Fruit fly (Drosophila melanogaster) whole organism, embryonic: ENCODE measurements around the gene mRpL17.

Experiments
- Atf3 ChIP-seq: fragments of 200-800 bp; sonication (Bioruptor generic); optimal IDR thresholded peaks from 3 replicates; lab custom pipeline; 2016; ENCODE audit warnings: missing biosample characterization, missing genetic modification characterization
- Blimp-1 ChIP-seq: fragments of 200-800 bp; sonication (Bioruptor generic); optimal IDR thresholded peaks from 3 replicates; lab custom pipeline; 2018; ENCODE audit warnings: missing biosample characterization, missing genetic modification characterization, mild to moderate bottlenecking, moderate library complexity, missing genetic modification reagents
- CG10366 ChIP-seq: fragments of 200-800 bp; sonication (Bioruptor generic); IDR thresholded peaks from 2 replicates; pipeline ENCODE4 v1.3.6; 2022; ENCODE audit warnings: missing biosample characterization, missing genetic modification characterization
- CG12236 ChIP-seq: fragments of 200-800 bp; sonication (Bioruptor generic); optimal IDR thresholded peaks from 2 replicates; lab custom pipeline; 2016; ENCODE audit warnings: missing biosample characterization, missing genetic modification characterization
- CG12391 ChIP-seq: fragments of 200-800 bp; sonication (Bioruptor generic); optimal IDR thresholded peaks from 3 replicates; lab custom pipeline; 2018; ENCODE audit warnings: missing biosample characterization, mild to moderate bottlenecking, missing genetic modification characterization, moderate library complexity
- CG12942 ChIP-seq: fragments of 200-800 bp; sonication (Bioruptor generic); optimal IDR thresholded peaks from 3 replicates; lab custom pipeline; 2016; ENCODE audit warnings: missing biosample characterization, missing genetic modification characterization
- CG16815 ChIP-seq: fragments of 200-800 bp; sonication (Bioruptor generic); optimal IDR thresholded peaks from 3 replicates; lab custom pipeline; 2017; ENCODE audit warnings: missing biosample characterization, mild to moderate bottlenecking, missing genetic modification characterization
- CG2678 ChIP-seq: fragments of 200-800 bp; sonication (Bioruptor generic); optimal IDR thresholded peaks from 3 replicates; lab custom pipeline; 2019; ENCODE audit warnings: missing biosample characterization, mild to moderate bottlenecking, missing genetic modification characterization, moderate library complexity
- CG2889 ChIP-seq: fragments of 200-800 bp; sonication (Bioruptor generic); IDR thresholded peaks from 3 replicates; pipeline ENCODE4 v1.3.6; 2022; ENCODE audit warnings: missing biosample characterization, missing genetic modification characterization
- CG3726 ChIP-seq: fragments of 200-800 bp; sonication (Bioruptor generic); IDR thresholded peaks from 3 replicates; pipeline ENCODE4, ENCODE4 v1.3.6; 2022; ENCODE audit warnings: missing biosample characterization, missing genetic modification characterization
- CG6175 ChIP-seq: fragments of 200-800 bp; sonication (Bioruptor generic); IDR thresholded peaks from 3 replicates; pipeline ENCODE4 v1.3.6; 2022; ENCODE audit warnings: missing biosample characterization, missing genetic modification characterization
- CG7839 ChIP-seq: fragments of 200-800 bp; sonication (Bioruptor generic); optimal IDR thresholded peaks from 3 replicates; lab custom pipeline; 2018; ENCODE audit warnings: missing biosample characterization, mild to moderate bottlenecking, missing genetic modification characterization, moderate library complexity
- CG7963 ChIP-seq: fragments of 200-800 bp; sonication (Bioruptor generic); IDR thresholded peaks from 3 replicates; pipeline ENCODE4 v1.3.6; 2022; ENCODE audit warnings: missing biosample characterization, missing genetic modification characterization; ENCODE audit not compliant: partially characterized antibody
- CG8281 ChIP-seq: fragments of 200-800 bp; sonication (Bioruptor generic); optimal IDR thresholded peaks from 2 replicates; lab custom pipeline; 2018; ENCODE audit warnings: missing biosample characterization, mild to moderate bottlenecking, missing genetic modification characterization, moderate library complexity
- CG8359 ChIP-seq: fragments of 200-800 bp; sonication (Bioruptor generic); optimal IDR thresholded peaks from 2 replicates; lab custom pipeline; 2017; ENCODE audit warnings: missing biosample characterization, mild to moderate bottlenecking, missing genetic modification characterization, borderline replicate concordance
- CHES-1-like ChIP-seq: fragments of 200-800 bp; sonication (Bioruptor generic); optimal IDR thresholded peaks from 2 replicates; lab custom pipeline; 2016; ENCODE audit warnings: missing biosample characterization, missing genetic modification characterization
- CrebB ChIP-seq: fragments of 200-800 bp; sonication (Bioruptor generic); optimal IDR thresholded peaks from 3 replicates; lab custom pipeline; 2018; ENCODE audit warnings: missing biosample characterization, mild to moderate bottlenecking, missing genetic modification characterization
- D19A ChIP-seq: fragments of 200-800 bp; optimal IDR thresholded peaks from 3 replicates; lab custom pipeline; 2019; ENCODE audit warnings: missing biosample characterization, mild to moderate bottlenecking, missing genetic modification characterization, moderate library complexity
- Dll ChIP-seq: fragments of 200-800 bp; sonication (Bioruptor generic); IDR thresholded peaks from 4 replicates; pipeline ENCODE4 v1.3.6; 2022; ENCODE audit warnings: missing biosample characterization, missing genetic modification characterization; ENCODE audit not compliant: partially characterized antibody
- Dp ChIP-seq: fragments of 200-800 bp; sonication (Bioruptor generic); optimal IDR thresholded peaks from 2 replicates; lab custom pipeline; 2018; ENCODE audit warnings: missing biosample characterization, mild to moderate bottlenecking, missing genetic modification characterization, moderate library complexity
- HLH54F ChIP-seq: fragments of 200-800 bp; sonication (Bioruptor generic); optimal IDR thresholded peaks from 3 replicates; lab custom pipeline; 2016; ENCODE audit warnings: missing biosample characterization, missing genetic modification characterization
- Hey ChIP-seq: fragments of 200-800 bp; sonication (Bioruptor generic); optimal IDR thresholded peaks from 3 replicates; lab custom pipeline; 2018; ENCODE audit warnings: missing biosample characterization, mild to moderate bottlenecking, missing genetic modification characterization
- Mad ChIP-seq: fragments of 200-800 bp; sonication (Bioruptor generic); optimal IDR thresholded peaks from 2 replicates; lab custom pipeline; 2016; ENCODE audit warnings: missing biosample characterization, missing genetic modification characterization
- Max ChIP-seq: fragments of 200-800 bp; sonication (Bioruptor generic); optimal IDR thresholded peaks from 2 replicates; lab custom pipeline; 2016; ENCODE audit warnings: missing biosample characterization, mild to moderate bottlenecking, missing genetic modification characterization
- Mes4 ChIP-seq: fragments of 200-800 bp; sonication (Bioruptor generic); optimal IDR thresholded peaks from 2 replicates; lab custom pipeline; 2016; ENCODE audit warnings: missing biosample characterization, missing genetic modification characterization
- Myb ChIP-seq: fragments of 200-800 bp; sonication (Bioruptor generic); optimal IDR thresholded peaks from 2 replicates; lab custom pipeline; 2016; ENCODE audit warnings: missing biosample characterization, missing genetic modification characterization
- Nf-YB ChIP-seq: fragments of 200-800 bp; sonication (Bioruptor generic); optimal IDR thresholded peaks from 3 replicates; lab custom pipeline; 2019; ENCODE audit warnings: missing biosample characterization, mild to moderate bottlenecking, missing genetic modification characterization, moderate library complexity
- Nf-YC ChIP-seq: fragments of 200-800 bp; optimal IDR thresholded peaks from 3 replicates; lab custom pipeline; 2019; ENCODE audit warnings: missing biosample characterization, mild to moderate bottlenecking, missing genetic modification characterization, moderate library complexity
- NfI ChIP-seq: fragments of 200-800 bp; sonication (Bioruptor generic); optimal IDR thresholded peaks from 3 replicates; lab custom pipeline; 2018; ENCODE audit warnings: missing biosample characterization, mild to moderate bottlenecking, missing genetic modification characterization, moderate library complexity
- Sry-β ChIP-seq: fragments of 200-800 bp; sonication (Bioruptor generic); optimal IDR thresholded peaks from 2 replicates; lab custom pipeline; 2018; ENCODE audit warnings: missing biosample characterization, mild to moderate bottlenecking, missing genetic modification characterization, moderate library complexity
- Taf1 ChIP-seq: fragments of 200-800 bp; sonication (Bioruptor generic); IDR thresholded peaks from 2 replicates; pipeline ENCODE4 v1.3.6; 2022; ENCODE audit warnings: missing biosample characterization, missing genetic modification characterization
- Xbp1 ChIP-seq: fragments of 200-800 bp; sonication (Bioruptor generic); optimal IDR thresholded peaks from 3 replicates; lab custom pipeline; 2016; ENCODE audit warnings: missing biosample characterization, mild to moderate bottlenecking, missing genetic modification characterization
- ac ChIP-seq: fragments of 200-800 bp; sonication (Bioruptor generic); optimal IDR thresholded peaks from 3 replicates; lab custom pipeline; 2017; ENCODE audit warnings: missing biosample characterization, mild to moderate bottlenecking, missing genetic modification characterization
- caup ChIP-seq: fragments of 200-800 bp; sonication (Bioruptor generic); optimal IDR thresholded peaks from 3 replicates; lab custom pipeline; 2017; ENCODE audit warnings: missing biosample characterization, mild to moderate bottlenecking, missing genetic modification characterization, moderate library complexity; ENCODE audit not compliant: severe bottlenecking
- cg ChIP-seq: fragments of 200-800 bp; sonication (Bioruptor generic); optimal IDR thresholded peaks from 3 replicates; lab custom pipeline; 2019; ENCODE audit warnings: missing biosample characterization, mild to moderate bottlenecking, missing genetic modification characterization, moderate library complexity
- corto ChIP-seq: fragments of 200-800 bp; sonication (Bioruptor generic); optimal IDR thresholded peaks from 2 replicates; lab custom pipeline; 2016; ENCODE audit warnings: missing biosample characterization, mild to moderate bottlenecking, missing genetic modification characterization, moderate library complexity
- dati ChIP-seq: fragments of 200-800 bp; sonication (Bioruptor generic); IDR thresholded peaks from 2 replicates; pipeline ENCODE4 v1.3.6; 2022; ENCODE audit warnings: missing biosample characterization, missing genetic modification characterization
- fd64A ChIP-seq: fragments of 200-800 bp; sonication (Bioruptor generic); optimal IDR thresholded peaks from 3 replicates; lab custom pipeline; 2018; ENCODE audit warnings: missing biosample characterization, mild to moderate bottlenecking, missing genetic modification characterization
- fd96Cb ChIP-seq: fragments of 200-800 bp; sonication (Bioruptor generic); optimal IDR thresholded peaks from 2 replicates; lab custom pipeline; 2018; ENCODE audit warnings: missing biosample characterization, mild to moderate bottlenecking, missing genetic modification characterization, moderate library complexity
- ftz-f1 ChIP-seq: fragments of 200-800 bp; sonication (Bioruptor generic); optimal IDR thresholded peaks from 2 replicates; lab custom pipeline; 2016; ENCODE audit warnings: missing biosample characterization, missing genetic modification characterization
- gem ChIP-seq: fragments of 200-800 bp; sonication (Bioruptor generic); optimal IDR thresholded peaks from 2 replicates; lab custom pipeline; 2019; ENCODE audit warnings: missing biosample characterization, mild to moderate bottlenecking, missing genetic modification characterization, moderate library complexity
- ind ChIP-seq: fragments of 200-800 bp; sonication (Bioruptor generic); optimal IDR thresholded peaks from 3 replicates; lab custom pipeline; 2016; ENCODE audit warnings: missing biosample characterization, missing genetic modification characterization
- lbe ChIP-seq: fragments of 200-800 bp; sonication (Bioruptor generic); optimal IDR thresholded peaks from 2 replicates; lab custom pipeline; 2016; ENCODE audit warnings: missing biosample characterization, mild to moderate bottlenecking, missing genetic modification characterization
- mirr ChIP-seq: fragments of 200-800 bp; sonication (Bioruptor generic); optimal IDR thresholded peaks from 3 replicates; lab custom pipeline; 2018; ENCODE audit warnings: missing biosample characterization, mild to moderate bottlenecking, missing genetic modification characterization
- pb ChIP-seq: fragments of 200-800 bp; sonication (Bioruptor generic); optimal IDR thresholded peaks from 3 replicates; lab custom pipeline; 2016; ENCODE audit warnings: missing biosample characterization, missing genetic modification characterization
- sima ChIP-seq: fragments of 200-800 bp; sonication (Bioruptor generic); optimal IDR thresholded peaks from 2 replicates; lab custom pipeline; 2016; ENCODE audit warnings: missing biosample characterization, missing genetic modification characterization
- stwl ChIP-seq: fragments of 200-800 bp; sonication (Bioruptor generic); optimal IDR thresholded peaks from 3 replicates; lab custom pipeline; 2018; ENCODE audit warnings: missing biosample characterization, mild to moderate bottlenecking, missing genetic modification characterization, moderate library complexity
- tap ChIP-seq: fragments of 200-800 bp; optimal IDR thresholded peaks from 3 replicates; lab custom pipeline; 2019; ENCODE audit warnings: missing biosample characterization, mild to moderate bottlenecking, missing genetic modification characterization, moderate library complexity

The mRpL17 gene

dm6 chr3L:224004-224951 is 40.3 kb upstream of the mRpL17 start (continued):
- TF ChIP-seq NfI (GFP tag; lab: Kevin White, UChicago) (no peak), Xbp1 (GFP tag; lab: Kevin White, UChicago) (no peak), CG16815 (GFP tag; lab: Kevin White, UChicago) (no peak), Max (GFP tag; lab: Kevin White, UChicago) (no peak), corto (no peak), pb (no peak), Mad (GFP tag; lab: Kevin White, UChicago) (no peak), Atf3 (GFP tag; lab: Kevin White, UChicago) (peak; percentile 1), Myb (GFP tag; lab: Kevin White, UChicago) (no peak), D19A (no peak), CG7839 (no peak), Blimp-1 (GFP tag; lab: Kevin White, UChicago) (no peak), fd96Cb (tag; lab: Kevin White, UChicago) (no peak), dati (GFP tag; lab: Robert Waterston, UW) (no peak), CG2889 (GFP tag; lab: Robert Waterston, UW) (no peak), CG12942 (GFP tag; lab: Kevin White, UChicago) (no peak), CG8281 (tag; lab: Kevin White, UChicago) (no peak), lbe (peak; percentile 4), CG3726 (GFP tag; lab: Robert Waterston, UW) (0 out of 3 replicates have a peak, but pooled peaks have one; percentile 11), mirr (GFP tag; lab: Kevin White, UChicago) (peak; percentile 31), Mes4 (GFP tag; lab: Kevin White, UChicago) (no peak), CG12236 (no peak), HLH54F (GFP tag; lab: Kevin White, UChicago) (no peak), CG6175 (GFP tag; lab: Robert Waterston, UW) (peak; percentile 72; the same call in 1 of the 3 replicates), Nf-YC (tag; lab: Kevin White, UChicago) (peak; percentile 24), cg (peak; percentile 89), tap (no peak), Sry-β (GFP tag; lab: Kevin White, UChicago) (no peak), ind (GFP tag; lab: Kevin White, UChicago) (no peak), CrebB (tag; lab: Kevin White, UChicago) (peak; percentile 1), Hey (tag; lab: Kevin White, UChicago) (no peak), gem (tag; lab: Kevin White, UChicago) (no peak), ftz-f1 (GFP tag; lab: Kevin White, UChicago) (peak; percentile 89), Dp (GFP tag; lab: Kevin White, UChicago) (no peak), fd64A (GFP tag; lab: Kevin White, UChicago) (peak; percentile 1), CG8359 (GFP tag; lab: Kevin White, UChicago) (no peak), Dll (GFP tag; lab: Robert Waterston, UW) (peak; percentile 32; the same call in 1 of the 4 replicates), Nf-YB (GFP tag; lab: Kevin White, UChicago) (no peak), CG2678 (tag; lab: Kevin White, UChicago) (no peak), caup (GFP tag; lab: Kevin White, UChicago) (peak; percentile 10), CHES-1-like (no peak), stwl (tag; lab: Kevin White, UChicago) (no peak), sima (no peak), ac (GFP tag; lab: Kevin White, UChicago) (peak; percentile 17), CG7963 (GFP tag; lab: Robert Waterston, UW) (no peak), CG10366 (GFP tag; lab: Robert Waterston, UW) (no peak), CG12391 (no peak), Taf1 (0 out of 2 replicates have a peak, but pooled peaks have one; percentile 19)
